Worm (Caenorhabditis elegans) whole organism, late embryonic: Measurements from ENCODE around the gene ttr-43.

Experiments
- ahr-1 ChIP-seq: sonication (generic microtip); optimal IDR thresholded peaks from 2 replicates; lab custom pipeline; 2016; ENCODE audit warnings: missing genetic modification characterization, missing compliant biosample characterization
- ama-1 ChIP-seq: fragments of 150-350 bp; optimal IDR thresholded peaks from 2 replicates; lab custom pipeline; 2014
- ceh-48 ChIP-seq: sonication (generic microtip); optimal IDR thresholded peaks from 2 replicates; lab custom pipeline; 2016; ENCODE audit warnings: missing genetic modification characterization, inconsistent platforms, missing compliant biosample characterization
- ceh-6 ChIP-seq: fragments of 200-800 bp; sonication (Bioruptor generic); optimal IDR thresholded peaks from 2 replicates; lab custom pipeline; 2018; ENCODE audit warnings: mild to moderate bottlenecking, missing genetic modification characterization, missing compliant biosample characterization
- elt-4 ChIP-seq: sonication (generic microtip); optimal IDR thresholded peaks from 2 replicates; lab custom pipeline; 2016; ENCODE audit warnings: missing genetic modification characterization, missing compliant biosample characterization
- gmeb-2 ChIP-seq: sonication (generic microtip); optimal IDR thresholded peaks from 2 replicates; lab custom pipeline; 2016; ENCODE audit warnings: missing genetic modification characterization, inconsistent platforms, missing compliant biosample characterization
- hlh-13 ChIP-seq: fragments of 200-800 bp; sonication (Bioruptor generic); optimal IDR thresholded peaks from 2 replicates; lab custom pipeline; 2018; ENCODE audit warnings: mild to moderate bottlenecking, missing genetic modification characterization, missing compliant biosample characterization
- hlh-30 ChIP-seq: sonication (generic microtip); optimal IDR thresholded peaks from 2 replicates; lab custom pipeline; 2017; ENCODE audit warnings: antibody characterized with exemption, missing genetic modification characterization, missing compliant biosample characterization; ENCODE audit not compliant: insufficient read depth
- lin-11 ChIP-seq: fragments of 200-800 bp; sonication (Bioruptor generic); optimal IDR thresholded peaks from 2 replicates; lab custom pipeline; 2018; ENCODE audit warnings: mild to moderate bottlenecking, missing genetic modification characterization, missing compliant biosample characterization
- nhr-11 ChIP-seq: fragments of 150-350 bp; optimal IDR thresholded peaks from 2 replicates; lab custom pipeline; 2014; ENCODE audit warnings: missing biosample characterization, missing genetic modification characterization
- pha-4 ChIP-seq: fragments of 150-350 bp; optimal IDR thresholded peaks from 2 replicates; lab custom pipeline; 2018; ENCODE audit warnings: missing biosample characterization, missing genetic modification reagents, missing genetic modification characterization
- pros-1 ChIP-seq: fragments of 150-350 bp; optimal IDR thresholded peaks from 2 replicates; lab custom pipeline; 2014; ENCODE audit warnings: missing biosample characterization, missing genetic modification reagents, missing genetic modification characterization
- unc-42 ChIP-seq: sonication (generic microtip); optimal IDR thresholded peaks from 2 replicates; lab custom pipeline; 2016; ENCODE audit warnings: missing genotype, missing genetic modification characterization, missing compliant biosample characterization

DNA sequence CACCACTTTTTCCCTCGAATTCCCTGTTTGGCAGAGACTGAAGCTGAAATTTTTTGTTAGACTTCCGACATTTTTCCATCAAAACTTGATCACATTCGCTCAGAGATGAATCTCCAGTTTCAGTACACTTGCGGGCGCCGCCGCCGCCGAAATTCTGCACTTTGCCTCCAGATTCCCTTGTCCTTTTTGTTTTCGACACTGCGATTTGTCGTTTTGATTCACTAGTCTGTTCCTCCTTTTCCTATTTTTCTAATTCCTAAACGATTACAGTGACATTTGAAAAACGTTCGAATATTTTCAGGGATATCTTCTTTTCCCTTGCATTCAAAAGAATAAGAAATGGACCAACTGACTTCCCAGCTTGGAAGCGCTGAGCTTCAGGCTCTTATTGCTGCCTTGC lies 49.8 kb downstream of the ttr-43 start, which contains the start of gene F45D3.2:
- TF ChIP-seq hlh-13 (GFP tag; lab: Kevin White, UChicago) (no peak), nhr-11 (no peak), hlh-30 (tag; lab: Kevin White, UChicago) (no peak), lin-11 (tag; lab: Kevin White, UChicago) (no peak), ceh-48 (tag; lab: Kevin White, UChicago) (no peak), ama-1 (no peak), elt-4 (tag; lab: Kevin White, UChicago) (no peak), pros-1 (tag; lab: Kevin White, UChicago) (no peak), pha-4 (tag; lab: Kevin White, UChicago) (no peak), ceh-6 (GFP tag; lab: Kevin White, UChicago) (no peak), gmeb-2 (tag; lab: Kevin White, UChicago) (no peak), ahr-1 (tag; lab: Kevin White, UChicago) (no peak), unc-42 (no peak)
